Worm (Caenorhabditis elegans): Measurements from ENCODE around the gene Y81G3A.4.

DNA sequence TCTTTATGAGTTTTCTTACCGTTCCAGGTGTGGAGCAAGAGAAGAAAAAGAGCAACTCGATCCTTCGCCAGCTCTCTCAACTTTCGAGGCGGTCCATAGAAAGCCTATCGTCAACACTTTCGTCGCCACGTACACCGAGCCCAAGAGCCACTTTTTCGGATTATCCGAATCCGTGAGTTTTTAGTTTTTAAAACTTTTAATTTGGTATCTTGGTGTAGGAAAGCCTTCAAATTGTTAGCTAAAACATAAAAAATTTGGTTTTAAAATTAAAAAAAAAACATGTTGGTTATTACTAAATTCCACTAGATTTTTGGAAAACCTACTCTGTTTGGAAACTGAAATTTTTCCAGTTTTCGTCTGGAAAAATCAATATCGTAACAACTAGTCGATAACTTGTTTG, 17.5 kb upstream of the Y81G3A.4 start:
- TF ChIP-seq eor-1 (tag; optimal IDR thresholded peaks at IDR 0.05) (no peak), elt-3 (tag; optimal IDR thresholded peaks at IDR 0.05) (no peak), ceh-9 (tag; optimal IDR thresholded peaks at IDR 0.05) (no peak), sea-2 (GFP tag; optimal IDR thresholded peaks at IDR 0.05) (no peak), lin-15B (tag; optimal IDR thresholded peaks at IDR 0.05) (no peak), elt-2 (tag; optimal IDR thresholded peaks at IDR 0.05) (no peak), nhr-25 (tag; optimal IDR thresholded peaks at IDR 0.05) (no peak), pha-4 (tag; optimal IDR thresholded peaks at IDR 0.05) (no peak), aly-2 (tag; optimal IDR thresholded peaks at IDR 0.05) (no peak), snpc-4 (tag; optimal IDR thresholded peaks at IDR 0.05) (no peak), unc-62 (GFP tag; optimal IDR thresholded peaks at IDR 0.05) (no peak)
